Fruit fly (Drosophila melanogaster) whole organism, embryonic: Measurements from ENCODE around the gene CG12123.
A peak's percentile ranks its signal among the peaks of the same experiment; 100 is the strongest.

Experiments
- Aef1 ChIP-seq: fragments of 200-800 bp; sonication (Bioruptor generic); IDR thresholded peaks from 3 replicates; pipeline ENCODE4 v1.3.6; 2022; ENCODE audit warnings: missing biosample characterization, missing genetic modification characterization
- Antp ChIP-seq: fragments of 200-800 bp; sonication (Bioruptor generic); optimal IDR thresholded peaks from 3 replicates; lab custom pipeline; 2016; ENCODE audit warnings: missing biosample characterization, missing genetic modification characterization
- Bdp1 ChIP-seq: fragments of 200-800 bp; sonication (Bioruptor generic); optimal IDR thresholded peaks from 3 replicates; lab custom pipeline; 2016; ENCODE audit warnings: missing biosample characterization, missing genetic modification characterization
- CG10979 ChIP-seq: fragments of 200-800 bp; sonication (Bioruptor generic); optimal IDR thresholded peaks from 2 replicates; lab custom pipeline; 2018; ENCODE audit warnings: missing biosample characterization, mild to moderate bottlenecking, missing genetic modification characterization, moderate library complexity
- CG11093 ChIP-seq: fragments of 200-800 bp; sonication (Bioruptor generic); IDR thresholded peaks from 3 replicates; pipeline ENCODE4 v1.3.6; 2022; ENCODE audit warnings: missing biosample characterization, missing genetic modification characterization
- CG11247 ChIP-seq: fragments of 200-800 bp; sonication (Bioruptor generic); IDR thresholded peaks from 2 replicates; pipeline ENCODE4 v1.3.6; 2022; ENCODE audit warnings: missing biosample characterization, missing genetic modification characterization
- CG12659 ChIP-seq: fragments of 200-800 bp; sonication (Bioruptor generic); optimal IDR thresholded peaks from 3 replicates; lab custom pipeline; 2017; ENCODE audit warnings: mild to moderate bottlenecking, missing biosample characterization, missing genetic modification reagents, missing genetic modification characterization
- CG13123 ChIP-seq: fragments of 200-800 bp; sonication (Bioruptor generic); optimal IDR thresholded peaks from 2 replicates; lab custom pipeline; 2016; ENCODE audit warnings: missing biosample characterization, missing genetic modification characterization
- CG14860 ChIP-seq: fragments of 200-800 bp; sonication (Bioruptor generic); IDR thresholded peaks from 3 replicates; pipeline ENCODE4 v1.3.6; 2022; ENCODE audit warnings: missing biosample characterization, missing genetic modification characterization; ENCODE audit not compliant: partially characterized antibody
- CG1603 ChIP-seq: fragments of 200-800 bp; sonication (Bioruptor generic); optimal IDR thresholded peaks from 2 replicates; lab custom pipeline; 2019; ENCODE audit warnings: missing biosample characterization, mild to moderate bottlenecking, missing genetic modification characterization, moderate library complexity
- CG17912 ChIP-seq: fragments of 200-800 bp; sonication (Bioruptor generic); optimal IDR thresholded peaks from 2 replicates; lab custom pipeline; 2018; ENCODE audit warnings: missing biosample characterization, mild to moderate bottlenecking, missing genetic modification characterization
- CG18262 ChIP-seq: fragments of 200-800 bp; optimal IDR thresholded peaks from 3 replicates; lab custom pipeline; 2019; ENCODE audit warnings: missing biosample characterization, mild to moderate bottlenecking, missing genetic modification characterization, moderate library complexity
- CG1832 ChIP-seq: fragments of 200-800 bp; sonication (Bioruptor generic); optimal IDR thresholded peaks from 2 replicates; lab custom pipeline; 2017; ENCODE audit warnings: missing biosample characterization, mild to moderate bottlenecking, missing genetic modification characterization, inconsistent platforms
- CG18599 ChIP-seq: fragments of 200-800 bp; sonication (Bioruptor generic); optimal IDR thresholded peaks from 3 replicates; lab custom pipeline; 2017; ENCODE audit warnings: missing biosample characterization, missing genetic modification characterization, mild to moderate bottlenecking, moderate library complexity, missing genetic modification reagents
- CG33213 ChIP-seq: fragments of 200-800 bp; sonication (Bioruptor generic); optimal IDR thresholded peaks from 3 replicates; lab custom pipeline; 2016; ENCODE audit warnings: missing biosample characterization, missing genetic modification characterization
- CG4707 ChIP-seq: fragments of 200-800 bp; sonication (Bioruptor generic); optimal IDR thresholded peaks from 2 replicates; lab custom pipeline; 2018; ENCODE audit warnings: missing biosample characterization, mild to moderate bottlenecking, missing genetic modification characterization, moderate library complexity
- CG4854 ChIP-seq: fragments of 200-800 bp; sonication (Bioruptor generic); optimal IDR thresholded peaks from 2 replicates; lab custom pipeline; 2016; ENCODE audit warnings: missing biosample characterization, missing genetic modification characterization, inconsistent platforms
- CG6175 ChIP-seq: fragments of 200-800 bp; sonication (Bioruptor generic); IDR thresholded peaks from 3 replicates; pipeline ENCODE4 v1.3.6; 2022; ENCODE audit warnings: missing biosample characterization, missing genetic modification characterization
- CG7357 ChIP-seq: fragments of 200-800 bp; sonication (Bioruptor generic); IDR thresholded peaks from 3 replicates; pipeline ENCODE4 v1.3.6; 2022; ENCODE audit warnings: missing biosample characterization, missing genetic modification characterization
- E2f1 ChIP-seq: fragments of 200-800 bp; sonication (Bioruptor generic); IDR thresholded peaks from 2 replicates; pipeline ENCODE4 v1.3.6; 2022; ENCODE audit warnings: missing biosample characterization, missing genetic modification characterization
- Ets97D ChIP-seq: fragments of 200-800 bp; sonication (Bioruptor generic); optimal IDR thresholded peaks from 3 replicates; lab custom pipeline; 2016; ENCODE audit warnings: missing biosample characterization, missing genetic modification characterization
- HLH3B ChIP-seq: fragments of 200-800 bp; sonication (Bioruptor generic); IDR thresholded peaks from 2 replicates; pipeline ENCODE4 v1.3.6; 2022; ENCODE audit warnings: missing biosample characterization, missing genetic modification characterization
- Meics ChIP-seq: fragments of 200-800 bp; sonication (Bioruptor generic); optimal IDR thresholded peaks from 2 replicates; lab custom pipeline; 2017; ENCODE audit warnings: missing biosample characterization, mild to moderate bottlenecking, missing genetic modification characterization
- Neu2 ChIP-seq: fragments of 200-800 bp; sonication (Bioruptor generic); optimal IDR thresholded peaks from 3 replicates; lab custom pipeline; 2016; ENCODE audit warnings: missing biosample characterization, missing genetic modification characterization, borderline replicate concordance
- NfI ChIP-seq: fragments of 200-800 bp; sonication (Bioruptor generic); optimal IDR thresholded peaks from 3 replicates; lab custom pipeline; 2018; ENCODE audit warnings: missing biosample characterization, mild to moderate bottlenecking, missing genetic modification characterization, moderate library complexity
- Oli ChIP-seq: fragments of 200-800 bp; sonication (Bioruptor generic); optimal IDR thresholded peaks from 2 replicates; lab custom pipeline; 2018; ENCODE audit warnings: missing biosample characterization, mild to moderate bottlenecking, missing genetic modification characterization, moderate library complexity
- Ssrp ChIP-seq: fragments of 200-800 bp; sonication (Bioruptor generic); optimal IDR thresholded peaks from 2 replicates; lab custom pipeline; 2018; ENCODE audit warnings: missing biosample characterization, mild to moderate bottlenecking, missing genetic modification characterization, moderate library complexity
- chn ChIP-seq: fragments of 200-800 bp; sonication (Bioruptor generic); optimal IDR thresholded peaks from 2 replicates; lab custom pipeline; 2016; ENCODE audit warnings: missing biosample characterization, missing genetic modification characterization
- crol ChIP-seq: fragments of 200-800 bp; sonication (Bioruptor generic); IDR thresholded peaks from 2 replicates; pipeline ENCODE4 v1.3.6; 2022; ENCODE audit warnings: missing biosample characterization, missing genetic modification characterization
- danr ChIP-seq: fragments of 200-800 bp; sonication (Bioruptor generic); IDR thresholded peaks from 2 replicates; pipeline ENCODE4 v1.3.6; 2022; ENCODE audit warnings: missing biosample characterization, missing genetic modification characterization
- dmrt11E ChIP-seq: fragments of 200-800 bp; sonication (Bioruptor generic); optimal IDR thresholded peaks from 3 replicates; lab custom pipeline; 2018; ENCODE audit warnings: missing biosample characterization, mild to moderate bottlenecking, missing genetic modification characterization, moderate library complexity
- ftz-f1 ChIP-seq: fragments of 200-800 bp; sonication (Bioruptor generic); optimal IDR thresholded peaks from 2 replicates; lab custom pipeline; 2016; ENCODE audit warnings: missing biosample characterization, missing genetic modification characterization
- hb ChIP-seq: fragments of 200-800 bp; sonication (Bioruptor generic); IDR thresholded peaks from 3 replicates; pipeline ENCODE4 v1.3.6; 2022; ENCODE audit warnings: missing biosample characterization, missing genetic modification characterization; ENCODE audit not compliant: partially characterized antibody
- ind ChIP-seq: fragments of 200-800 bp; sonication (Bioruptor generic); optimal IDR thresholded peaks from 3 replicates; lab custom pipeline; 2016; ENCODE audit warnings: missing biosample characterization, missing genetic modification characterization
- lmd ChIP-seq: fragments of 200-800 bp; sonication (Bioruptor generic); IDR thresholded peaks from 2 replicates; pipeline ENCODE4 v1.3.6; 2022; ENCODE audit warnings: missing biosample characterization, missing genetic modification characterization
- mam ChIP-seq: fragments of 200-800 bp; sonication (Bioruptor generic); optimal IDR thresholded peaks from 3 replicates; lab custom pipeline; 2016; ENCODE audit warnings: missing biosample characterization, missing genetic modification characterization
- mirr ChIP-seq: fragments of 200-800 bp; sonication (Bioruptor generic); optimal IDR thresholded peaks from 3 replicates; lab custom pipeline; 2018; ENCODE audit warnings: missing biosample characterization, mild to moderate bottlenecking, missing genetic modification characterization
- nau ChIP-seq: fragments of 200-800 bp; sonication (Bioruptor generic); optimal IDR thresholded peaks from 3 replicates; lab custom pipeline; 2017; ENCODE audit warnings: missing biosample characterization, mild to moderate bottlenecking, missing genetic modification characterization, missing genetic modification reagents
- nerfin-1 ChIP-seq: fragments of 200-800 bp; sonication (Bioruptor generic); optimal IDR thresholded peaks from 3 replicates; lab custom pipeline; 2019; ENCODE audit warnings: missing biosample characterization, mild to moderate bottlenecking, missing genetic modification characterization, moderate library complexity
- org-1 ChIP-seq: fragments of 200-800 bp; sonication (Bioruptor generic); optimal IDR thresholded peaks from 2 replicates; lab custom pipeline; 2017; ENCODE audit warnings: missing biosample characterization, missing genetic modification characterization
- phol ChIP-seq: fragments of 200-800 bp; sonication (Bioruptor generic); optimal IDR thresholded peaks from 3 replicates; lab custom pipeline; 2018; ENCODE audit warnings: missing biosample characterization, mild to moderate bottlenecking, missing genetic modification characterization, moderate library complexity
- pzg ChIP-seq: fragments of 200-800 bp; sonication (Bioruptor generic); optimal IDR thresholded peaks from 3 replicates; lab custom pipeline; 2018; ENCODE audit warnings: missing biosample characterization, mild to moderate bottlenecking, missing genetic modification characterization, moderate library complexity
- repo ChIP-seq: fragments of 200-800 bp; sonication (Bioruptor generic); optimal IDR thresholded peaks from 2 replicates; lab custom pipeline; 2016; ENCODE audit warnings: missing biosample characterization, missing genetic modification characterization
- sc ChIP-seq, 3 experiments: fragments of >200 bp in 2 of 3; fragments of 200-800 bp in 1 of 3; sonication (Bioruptor generic) in 1 of 3; optimal IDR thresholded peaks; 2 replicates in 2 of 3; 3 replicates in 1 of 3; lab custom pipeline; 2017; ENCODE audit warnings: mild to moderate bottlenecking in 1 of 3, missing biosample characterization in 1 of 3, missing genetic modification characterization in 1 of 3, missing genetic modification reagents in 1 of 3
- sisA ChIP-seq: fragments of 200-800 bp; sonication (Bioruptor generic); IDR thresholded peaks from 2 replicates; pipeline ENCODE4 v1.3.6; 2022; ENCODE audit warnings: missing biosample characterization, missing genetic modification characterization
- toy ChIP-seq: fragments of 200-800 bp; sonication (Bioruptor generic); IDR thresholded peaks from 2 replicates; pipeline ENCODE4 v1.3.6; 2022; ENCODE audit warnings: missing biosample characterization, missing genetic modification characterization
- vfl ChIP-seq: fragments of 200-800 bp; sonication (Bioruptor generic); optimal IDR thresholded peaks from 2 replicates; lab custom pipeline; 2016; ENCODE audit warnings: missing biosample characterization, missing genetic modification characterization
- vnd ChIP-seq: fragments of 200-800 bp; sonication (Bioruptor generic); IDR thresholded peaks from 3 replicates; pipeline ENCODE4 v1.3.6; 2022; ENCODE audit warnings: missing biosample characterization, missing genetic modification characterization; ENCODE audit not compliant: partially characterized antibody

Gene CG12123

DNA sequence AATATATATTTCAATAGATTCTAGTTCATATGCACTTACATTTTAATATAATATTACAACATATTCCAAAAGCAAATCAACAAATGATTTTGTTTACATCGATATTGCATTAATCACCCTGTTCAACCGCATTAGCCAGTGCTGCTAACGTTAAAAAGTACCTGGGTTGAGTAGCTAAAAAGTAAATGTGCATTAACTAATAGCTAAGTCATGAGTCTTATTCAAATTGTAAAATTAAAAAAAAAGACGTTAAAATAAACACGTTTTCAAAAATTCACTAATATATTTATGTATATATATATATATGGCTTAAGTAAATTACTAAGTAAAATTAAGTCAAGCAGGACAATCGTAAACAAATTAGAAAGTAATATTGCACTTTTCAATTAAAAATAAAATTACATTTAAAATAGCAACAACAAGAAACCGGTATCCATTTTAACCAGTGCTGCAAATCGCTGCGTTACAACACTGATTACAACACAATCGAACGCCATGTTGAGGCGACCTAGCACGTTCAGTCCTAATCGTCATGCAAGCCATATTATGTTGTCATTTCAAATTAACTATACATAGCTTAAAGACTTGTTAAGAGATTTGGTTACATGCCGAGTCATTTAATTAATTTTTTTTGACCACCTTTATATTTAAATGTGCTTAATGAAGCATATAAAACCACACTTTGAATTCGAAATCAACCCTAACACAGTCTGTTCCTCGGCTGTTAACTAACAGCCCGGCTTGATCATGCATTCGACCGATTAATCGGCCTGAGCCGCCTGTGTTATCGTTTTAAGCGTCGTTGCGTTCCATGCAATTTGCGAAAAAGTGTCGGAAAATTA, 43.8 kb downstream of the CG12123 start, which contains the start of gene CG10555 (continued):
- TF ChIP-seq dmrt11E (tag; lab: Kevin White, UChicago) (peak; percentile 97), CG18262 (tag; lab: Kevin White, UChicago) (peak; percentile 75), crol (GFP tag; lab: Robert Waterston, UW) (no peak), hb (GFP tag; lab: Robert Waterston, UW) (peak; percentile 85), CG4854 (GFP tag; lab: Kevin White, UChicago) (peak; percentile 76), sc (optimal IDR thresholded peaks at IDR 0.05; lab: Kevin White, UChicago) (no peak), sc (GFP tag; optimal IDR thresholded peaks at IDR 0.05; lab: Kevin White, UChicago) (peak; percentile 45), repo (GFP tag; lab: Kevin White, UChicago) (peak; percentile 87), CG1832 (GFP tag; lab: Kevin White, UChicago) (no peak), Ssrp (peak; percentile 93), NfI (peak; percentile 83), danr (GFP tag; lab: Robert Waterston, UW) (peak; percentile 76), Neu2 (peak; percentile 38), HLH3B (GFP tag; lab: Robert Waterston, UW) (peak; percentile 86), CG14860 (GFP tag; lab: Robert Waterston, UW) (peak; percentile 81), CG17912 (GFP tag; lab: Kevin White, UChicago) (peak; percentile 10), mirr (GFP tag; lab: Kevin White, UChicago) (peak; percentile 71), CG33213 (peak; percentile 77), vfl (GFP tag; lab: Kevin White, UChicago) (peak; percentile 84), lmd (GFP tag; lab: Robert Waterston, UW) (peak; percentile 94), Ets97D (GFP tag; lab: Kevin White, UChicago) (peak; percentile 88), CG4707 (GFP tag; lab: Kevin White, UChicago) (no peak), CG1603 (tag; lab: Kevin White, UChicago) (peak; percentile 95), CG18599 (GFP tag; lab: Kevin White, UChicago) (peak; percentile 77), CG6175 (GFP tag; lab: Robert Waterston, UW) (peak; percentile 70; the same call in 1 of the 3 replicates), phol (tag; lab: Kevin White, UChicago) (peak; percentile 100), chn (GFP tag; lab: Kevin White, UChicago) (peak; percentile 93), toy (peak; percentile 58; the same call in 1 of the 2 replicates), org-1 (GFP tag; lab: Kevin White, UChicago) (peak; percentile 24), pzg (peak; percentile 45), Aef1 (peak; percentile 88), Antp (GFP tag; lab: Kevin White, UChicago) (peak; percentile 83), nau (GFP tag; lab: Kevin White, UChicago) (no peak), nerfin-1 (peak; percentile 73), vnd (GFP tag; lab: Robert Waterston, UW) (peak; percentile 83), mam (GFP tag; lab: Kevin White, UChicago) (peak; percentile 59), CG11247 (GFP tag; lab: Robert Waterston, UW) (peak; percentile 89), CG12659 (peak; percentile 85), E2f1 (GFP tag; lab: Robert Waterston, UW) (peak; percentile 83), ftz-f1 (GFP tag; lab: Kevin White, UChicago) (no peak), CG11093 (GFP tag; lab: Robert Waterston, UW) (peak; percentile 83), ind (peak; percentile 90), CG10979 (tag; lab: Kevin White, UChicago) (peak; percentile 93), Bdp1 (GFP tag; lab: Kevin White, UChicago) (peak; percentile 84), sisA (GFP tag; lab: Robert Waterston, UW) (peak; percentile 92), CG7357 (GFP tag; lab: Robert Waterston, UW) (peak; percentile 86), CG13123 (peak; percentile 71), Oli (tag; lab: Kevin White, UChicago) (peak; percentile 62), Meics (GFP tag; lab: Kevin White, UChicago) (peak; percentile 78)
